Worm (Caenorhabditis elegans) whole organism, young adult: ENCODE measurements around the gene ZC373.2.

Source experiments
- aptf-2 ChIP-seq: fragments of 200-800 bp; sonication (Bioruptor generic); conservative IDR thresholded peaks from 2 replicates; pipeline ENCODE4 v1.3.6; 2022; ENCODE audit warnings: missing genetic modification reagents, missing genetic modification characterization, missing compliant biosample characterization
- ccch-3 ChIP-seq: fragments of 200-800 bp; sonication (Bioruptor generic); optimal IDR thresholded peaks from 2 replicates; lab custom pipeline; 2018; ENCODE audit warnings: mild to moderate bottlenecking, missing genetic modification characterization, missing compliant biosample characterization
- ceh-100 ChIP-seq: fragments of 200-800 bp; sonication (Bioruptor generic); IDR thresholded peaks from 2 replicates; pipeline ENCODE4 v1.3.6; 2022; ENCODE audit warnings: missing genetic modification reagents, missing genetic modification characterization, missing compliant biosample characterization
- hsf-1 ChIP-seq: fragments of 200-800 bp; sonication (Bioruptor generic); IDR thresholded peaks from 2 replicates; pipeline ENCODE4 v1.3.6; 2022; ENCODE audit warnings: missing genetic modification reagents, missing genetic modification characterization, missing compliant biosample characterization
- lin-40 ChIP-seq: sonication (generic microtip); optimal IDR thresholded peaks from 2 replicates; lab custom pipeline; 2016; ENCODE audit warnings: missing genetic modification characterization, mild to moderate bottlenecking, missing compliant biosample characterization, missing genotype, missing genetic modification reagents
- unc-130 ChIP-seq: sonication (generic microtip); optimal IDR thresholded peaks from 2 replicates; lab custom pipeline; 2016; ENCODE audit warnings: missing genetic modification reagents, missing genetic modification characterization, missing compliant biosample characterization
- ztf-28 ChIP-seq: fragments of 200-800 bp; sonication (Bioruptor generic); IDR thresholded peaks from 2 replicates; pipeline ENCODE4 v1.3.6; 2022; ENCODE audit warnings: missing genetic modification reagents, missing genetic modification characterization, missing compliant biosample characterization

DNA sequence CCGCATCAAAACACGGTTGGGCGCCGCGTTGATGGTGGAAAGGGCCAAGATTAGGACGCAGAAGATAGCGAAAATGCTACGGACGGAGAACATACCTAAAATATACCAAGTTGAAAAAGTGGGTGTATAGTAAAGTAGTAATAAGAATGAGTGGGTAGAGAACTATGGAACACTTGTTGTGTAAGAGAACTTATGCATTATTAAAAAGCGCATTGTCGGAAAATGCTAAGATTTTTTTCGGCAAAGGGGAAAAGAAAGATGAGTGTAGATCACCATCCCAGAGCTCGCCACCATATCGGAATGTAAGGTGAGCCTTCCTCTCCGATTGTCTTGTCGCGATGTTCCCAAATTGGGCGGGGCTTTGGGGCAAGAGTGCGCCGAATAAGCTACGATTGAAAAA is 29.6 kb upstream of the ZC373.2 start, which contains the start of gene flp-28:
- TF ChIP-seq ztf-28 (GFP tag; lab: Robert Waterston, UW) = no peak
- no peak for TF ChIP-seq hsf-1 (GFP tag; lab: Robert Waterston, UW)
- no peak for TF ChIP-seq unc-130 (GFP tag; lab: Kevin White, UChicago)
- TF ChIP-seq ccch-3 (GFP tag; lab: Kevin White, UChicago) = no peak
- TF ChIP-seq aptf-2 (GFP tag; lab: Robert Waterston, UW) = no peak
- no peak for TF ChIP-seq lin-40 (tag; lab: Kevin White, UChicago)
- no peak for TF ChIP-seq ceh-100
